Fruit fly (Drosophila melanogaster) whole organism, embryonic: ENCODE measurements around the gene CG7295.
A peak's percentile ranks its signal among the peaks of the same experiment; 100 is the strongest.

Experiments
- Atf-2 ChIP-seq: fragments of 200-800 bp; sonication (Bioruptor generic); optimal IDR thresholded peaks from 2 replicates; lab custom pipeline; 2016; ENCODE audit warnings: missing biosample characterization, missing genetic modification characterization
- Bteb2 ChIP-seq: fragments of 200-800 bp; sonication (Bioruptor generic); optimal IDR thresholded peaks from 2 replicates; lab custom pipeline; 2016; ENCODE audit warnings: missing biosample characterization, missing genetic modification characterization
- CG10959 ChIP-seq: fragments of 200-800 bp; sonication (Bioruptor generic); IDR thresholded peaks from 2 replicates; pipeline ENCODE4 v1.3.6; 2022; ENCODE audit warnings: missing biosample characterization, missing genetic modification characterization
- CG11696 ChIP-seq: fragments of 200-800 bp; sonication (Bioruptor generic); IDR thresholded peaks from 2 replicates; pipeline ENCODE4 v1.3.6; 2022; ENCODE audit warnings: missing biosample characterization, missing genetic modification characterization
- CG12942 ChIP-seq: fragments of 200-800 bp; sonication (Bioruptor generic); optimal IDR thresholded peaks from 3 replicates; lab custom pipeline; 2016; ENCODE audit warnings: missing biosample characterization, missing genetic modification characterization
- CG13775 ChIP-seq: fragments of 200-800 bp; sonication (Bioruptor generic); optimal IDR thresholded peaks from 3 replicates; lab custom pipeline; 2017; ENCODE audit warnings: missing biosample characterization, mild to moderate bottlenecking, missing genetic modification characterization
- CG1529 ChIP-seq: fragments of 200-800 bp; sonication (Bioruptor generic); optimal IDR thresholded peaks from 3 replicates; lab custom pipeline; 2018; ENCODE audit warnings: missing biosample characterization, missing genetic modification characterization
- CG15696 ChIP-seq: fragments of 200-800 bp; sonication (Bioruptor generic); optimal IDR thresholded peaks from 2 replicates; lab custom pipeline; 2019; ENCODE audit warnings: missing biosample characterization, mild to moderate bottlenecking, missing genetic modification characterization, moderate library complexity
- CG4617 ChIP-seq: fragments of 200-800 bp; sonication (Bioruptor generic); optimal IDR thresholded peaks from 3 replicates; lab custom pipeline; 2016; ENCODE audit warnings: missing biosample characterization, missing genetic modification characterization, borderline replicate concordance
- CG6765 ChIP-seq: fragments of 200-800 bp; sonication (Bioruptor generic); optimal IDR thresholded peaks from 3 replicates; lab custom pipeline; 2017; ENCODE audit warnings: missing biosample characterization, mild to moderate bottlenecking, missing genetic modification characterization
- CG8359 ChIP-seq: fragments of 200-800 bp; sonication (Bioruptor generic); optimal IDR thresholded peaks from 2 replicates; lab custom pipeline; 2017; ENCODE audit warnings: missing biosample characterization, mild to moderate bottlenecking, missing genetic modification characterization, borderline replicate concordance
- CG9727 ChIP-seq: fragments of 200-800 bp; sonication (Bioruptor generic); optimal IDR thresholded peaks from 3 replicates; lab custom pipeline; 2017; ENCODE audit warnings: missing biosample characterization, mild to moderate bottlenecking, missing genetic modification characterization
- CTCF ChIP-seq: fragments of 200-800 bp; sonication (Bioruptor generic); optimal IDR thresholded peaks from 2 replicates; lab custom pipeline; 2017; ENCODE audit warnings: missing biosample characterization, mild to moderate bottlenecking, missing genetic modification characterization, moderate library complexity
- D19B ChIP-seq: fragments of 200-800 bp; sonication (Bioruptor generic); optimal IDR thresholded peaks from 2 replicates; lab custom pipeline; 2017; ENCODE audit warnings: missing biosample characterization, mild to moderate bottlenecking, missing genetic modification characterization
- Elba2 ChIP-seq: fragments of 200-800 bp; sonication (Bioruptor generic); optimal IDR thresholded peaks from 3 replicates; lab custom pipeline; 2016; ENCODE audit warnings: missing biosample characterization, missing genetic modification characterization
- Ets65A ChIP-seq: fragments of 200-800 bp; sonication (Bioruptor generic); peaks from one replicate; lab custom pipeline; 2016; ENCODE audit warnings: missing biosample characterization, missing genetic modification characterization
- HmgZ ChIP-seq: fragments of 200-800 bp; sonication (Bioruptor generic); optimal IDR thresholded peaks from 2 replicates; lab custom pipeline; 2018; ENCODE audit warnings: missing biosample characterization, mild to moderate bottlenecking, missing genetic modification characterization
- Med ChIP-seq: fragments of 200-800 bp; sonication (Bioruptor generic); peaks from one replicate; lab custom pipeline; 2016; ENCODE audit warnings: missing biosample characterization, missing genetic modification characterization, mild to moderate bottlenecking, inconsistent platforms, moderate library complexity
- Oli ChIP-seq: fragments of 200-800 bp; sonication (Bioruptor generic); optimal IDR thresholded peaks from 2 replicates; lab custom pipeline; 2018; ENCODE audit warnings: missing biosample characterization, mild to moderate bottlenecking, missing genetic modification characterization, moderate library complexity
- Optix ChIP-seq: fragments of 200-800 bp; sonication (Bioruptor generic); IDR thresholded peaks from 3 replicates; pipeline ENCODE4 v1.3.6; 2022; ENCODE audit warnings: missing biosample characterization, missing genetic modification characterization
- Sox102F ChIP-seq: fragments of 200-800 bp; sonication (Bioruptor generic); optimal IDR thresholded peaks from 2 replicates; lab custom pipeline; 2018; ENCODE audit warnings: missing biosample characterization, mild to moderate bottlenecking, missing genetic modification characterization, moderate library complexity
- chn ChIP-seq: fragments of 200-800 bp; sonication (Bioruptor generic); optimal IDR thresholded peaks from 2 replicates; lab custom pipeline; 2016; ENCODE audit warnings: missing biosample characterization, missing genetic modification characterization
- cwo ChIP-seq: fragments of 200-800 bp; sonication (Bioruptor generic); optimal IDR thresholded peaks from 3 replicates; lab custom pipeline; 2017; ENCODE audit warnings: missing biosample characterization, missing genetic modification characterization, mild to moderate bottlenecking, moderate library complexity, missing genetic modification reagents
- dan ChIP-seq: fragments of 200-800 bp; sonication (Bioruptor generic); IDR thresholded peaks from 2 replicates; pipeline ENCODE4 v1.3.6; 2022; ENCODE audit warnings: missing biosample characterization, missing genetic modification characterization
- dati ChIP-seq: fragments of 200-800 bp; sonication (Bioruptor generic); IDR thresholded peaks from 2 replicates; pipeline ENCODE4 v1.3.6; 2022; ENCODE audit warnings: missing biosample characterization, missing genetic modification characterization
- dysf ChIP-seq: fragments of 200-800 bp; sonication (Bioruptor generic); IDR thresholded peaks from 3 replicates; pipeline ENCODE4 v1.3.6; 2022; ENCODE audit warnings: missing biosample characterization, missing genetic modification characterization
- fd102C ChIP-seq: fragments of 200-800 bp; sonication (Bioruptor generic); optimal IDR thresholded peaks from 2 replicates; lab custom pipeline; 2018; ENCODE audit warnings: missing biosample characterization, mild to moderate bottlenecking, missing genetic modification characterization, moderate library complexity
- hkb ChIP-seq, 2 experiments: fragments of 200-800 bp in 1 of 2; fragments of >200 bp in 1 of 2; sonication (Bioruptor generic) in 1 of 2; IDR thresholded peaks in 1 of 2; optimal IDR thresholded peaks in 1 of 2; 2 replicates each; pipeline versions ENCODE4 v1.3.6 to Lab custom; 2017 to 2022; ENCODE audit warnings: missing biosample characterization in 1 of 2, missing genetic modification characterization in 1 of 2
- insv ChIP-seq, 2 experiments: fragments of 200-800 bp; sonication (Bioruptor generic); optimal IDR thresholded peaks; 3 replicates each; lab custom pipeline; 2016 to 2018; ENCODE audit warnings: missing biosample characterization in 2 of 2, missing genetic modification characterization in 2 of 2
- klu ChIP-seq: fragments of 200-800 bp; sonication (Bioruptor generic); IDR thresholded peaks from 2 replicates; pipeline ENCODE4 v1.3.6; 2022; ENCODE audit warnings: missing biosample characterization, missing genetic modification characterization
- mam ChIP-seq: fragments of 200-800 bp; sonication (Bioruptor generic); optimal IDR thresholded peaks from 3 replicates; lab custom pipeline; 2016; ENCODE audit warnings: missing biosample characterization, missing genetic modification characterization
- phol ChIP-seq: fragments of 200-800 bp; sonication (Bioruptor generic); optimal IDR thresholded peaks from 3 replicates; lab custom pipeline; 2018; ENCODE audit warnings: missing biosample characterization, mild to moderate bottlenecking, missing genetic modification characterization, moderate library complexity
- shn ChIP-seq: fragments of 200-800 bp; sonication (Bioruptor generic); optimal IDR thresholded peaks from 3 replicates; lab custom pipeline; 2016; ENCODE audit warnings: missing biosample characterization, missing genetic modification characterization
- trem ChIP-seq: fragments of 200-800 bp; optimal IDR thresholded peaks from 3 replicates; lab custom pipeline; 2019; ENCODE audit warnings: missing biosample characterization, mild to moderate bottlenecking, missing genetic modification characterization, moderate library complexity
- vnd ChIP-seq: fragments of 200-800 bp; sonication (Bioruptor generic); IDR thresholded peaks from 3 replicates; pipeline ENCODE4 v1.3.6; 2022; ENCODE audit warnings: missing biosample characterization, missing genetic modification characterization; ENCODE audit not compliant: partially characterized antibody
- vvl ChIP-seq: fragments of 200-800 bp; sonication (Bioruptor generic); IDR thresholded peaks from 2 replicates; pipeline ENCODE4 v1.3.6; 2022; ENCODE audit warnings: missing biosample characterization, missing genetic modification characterization
- zfh1 ChIP-seq: fragments of 200-800 bp; sonication (Bioruptor generic); IDR thresholded peaks from 3 replicates; pipeline ENCODE4 v1.3.6; 2022; ENCODE audit warnings: missing biosample characterization, missing genetic modification characterization
- zfh2 ChIP-seq: fragments of 200-800 bp; sonication (Bioruptor generic); optimal IDR thresholded peaks from 2 replicates; lab custom pipeline; 2016; ENCODE audit warnings: missing biosample characterization, missing genetic modification characterization

Gene CG7295

dm6 chr2L:1886533-1887183 is 17.1 kb downstream of the CG7295 start (continued):
- no peak for TF ChIP-seq CG9727 (GFP tag; lab: Kevin White, UChicago)
- TF ChIP-seq CG8359 (GFP tag; lab: Kevin White, UChicago): no peak
- no peak for TF ChIP-seq phol
- TF ChIP-seq CG6765 (GFP tag; lab: Kevin White, UChicago): no peak
- TF ChIP-seq D19B (GFP tag; lab: Kevin White, UChicago): no peak
- TF ChIP-seq CG1529 (GFP tag; lab: Kevin White, UChicago): no peak
- TF ChIP-seq klu (GFP tag; lab: Robert Waterston, UW): no peak
- 0 out of 3 replicates have a peak, but pooled peaks have one; percentile 26 for TF ChIP-seq vnd
- TF ChIP-seq Optix: no peak
- peak in 1 of 2 experiments; percentile 80 for TF ChIP-seq insv (GFP tag; optimal IDR thresholded peaks at IDR 0.05; lab: Kevin White, UChicago)
- TF ChIP-seq dan (GFP tag; lab: Robert Waterston, UW): no peak
- no peak for TF ChIP-seq cwo (GFP tag; lab: Kevin White, UChicago)
- peak; percentile 79 for TF ChIP-seq Elba2 (GFP tag; lab: Kevin White, UChicago)
- no peak for TF ChIP-seq vvl
- TF ChIP-seq Atf-2 (GFP tag; lab: Kevin White, UChicago): no peak
- TF ChIP-seq shn (GFP tag; lab: Kevin White, UChicago): no peak
- TF ChIP-seq Bteb2 (GFP tag; lab: Kevin White, UChicago): no peak
- TF ChIP-seq CG12942 (GFP tag; lab: Kevin White, UChicago): no peak
- TF ChIP-seq Sox102F (GFP tag; lab: Kevin White, UChicago): no peak
- no peak for TF ChIP-seq CG10959 (GFP tag; lab: Robert Waterston, UW)

dm6 chr2L:1887729-1888128 is 18.1 kb downstream of the CG7295 start:
- TF ChIP-seq zfh1: no peak
- TF ChIP-seq mam: no peak
- TF ChIP-seq hkb (optimal IDR thresholded peaks at IDR 0.05; lab: Kevin White, UChicago): no peak
- TF ChIP-seq hkb (GFP tag; IDR thresholded peaks at IDR 0.05; lab: Robert Waterston, UW): no peak
- no peak for TF ChIP-seq CG15696
- TF ChIP-seq chn: no peak
- TF ChIP-seq CG4617 (GFP tag; lab: Kevin White, UChicago): no peak
- TF ChIP-seq trem (tag; lab: Kevin White, UChicago): no peak
- no peak for TF ChIP-seq Atf-2 (GFP tag; lab: Kevin White, UChicago)
- TF ChIP-seq CG13775: no peak
- TF ChIP-seq fd102C (GFP tag; lab: Kevin White, UChicago): no peak
- TF ChIP-seq zfh2 (GFP tag; lab: Kevin White, UChicago): no peak
- no peak for TF ChIP-seq CG11696 (GFP tag; lab: Robert Waterston, UW)
- TF ChIP-seq Oli: no peak

- TF ChIP-seq Ets65A (GFP tag; lab: Kevin White, UChicago): peak; percentile 88
- no peak for TF ChIP-seq HmgZ (tag; lab: Kevin White, UChicago)
Measured at dm6 chr2L:1901269-1901668, 31.7 kb downstream of the CG7295 start.

dm6 chr2L:1902243-1902642 is 32.6 kb downstream of the CG7295 start:
- TF ChIP-seq dati (GFP tag; lab: Robert Waterston, UW) (no peak), dysf (GFP tag; lab: Robert Waterston, UW) (peak; percentile 9; the same call in 1 of the 3 replicates), Med (GFP tag; lab: Kevin White, UChicago) (peak; percentile 40), CTCF (GFP tag; lab: Kevin White, UChicago) (peak; percentile 86)
